Worm (Caenorhabditis elegans) whole organism, L2 larva: Measurements from ENCODE around the gene F49C12.1.
A peak's percentile ranks its signal among the peaks of the same experiment; 100 is the strongest.

Source experiments
- C34F6.9 ChIP-seq: fragments of 150-350 bp; optimal IDR thresholded peaks from 2 replicates; lab custom pipeline; 2014; ENCODE audit warnings: missing biosample characterization, missing genetic modification characterization
- F13H6.1 ChIP-seq: sonication (generic microtip); optimal IDR thresholded peaks from 2 replicates; lab custom pipeline; 2016; ENCODE audit warnings: missing genetic modification characterization, missing compliant biosample characterization
- R02D3.7 ChIP-seq: fragments of 150-350 bp; optimal IDR thresholded peaks from 2 replicates; lab custom pipeline; 2014; ENCODE audit warnings: missing biosample characterization, missing genetic modification characterization
- Y55F3AM.14 ChIP-seq: fragments of 200-800 bp; sonication (Bioruptor generic); optimal IDR thresholded peaks from 2 replicates; lab custom pipeline; 2018; ENCODE audit warnings: mild to moderate bottlenecking, missing genetic modification characterization, missing compliant biosample characterization
- ZK546.5 ChIP-seq: sonication (generic microtip); optimal IDR thresholded peaks from 2 replicates; lab custom pipeline; 2017; ENCODE audit warnings: missing biosample characterization, missing genetic modification characterization
- alr-1 ChIP-seq: fragments of 150-350 bp; optimal IDR thresholded peaks from 2 replicates; lab custom pipeline; 2014; ENCODE audit warnings: missing biosample characterization, missing genetic modification characterization
- aly-2 ChIP-seq: fragments of 150-350 bp; optimal IDR thresholded peaks from 2 replicates; lab custom pipeline; 2014; ENCODE audit warnings: missing biosample characterization, missing genetic modification characterization
- ama-1 ChIP-seq: fragments of 150-350 bp; optimal IDR thresholded peaks from 2 replicates; lab custom pipeline; 2018; ENCODE audit warnings: inconsistent platforms
- blmp-1 ChIP-seq: sonication (generic microtip); optimal IDR thresholded peaks from 2 replicates; lab custom pipeline; 2017; ENCODE audit warnings: missing genetic modification characterization, mild to moderate bottlenecking, missing compliant biosample characterization, antibody characterized with exemption, moderate library complexity; ENCODE audit not compliant: insufficient read depth
- ceh-16 ChIP-seq: fragments of 150-350 bp; optimal IDR thresholded peaks from 2 replicates; lab custom pipeline; 2014; ENCODE audit warnings: missing biosample characterization, missing genetic modification characterization
- ceh-82 ChIP-seq: fragments of 150-350 bp; optimal IDR thresholded peaks from 2 replicates; lab custom pipeline; 2014; ENCODE audit warnings: missing biosample characterization, missing genetic modification characterization
- crh-2 ChIP-seq: sonication (generic microtip); optimal IDR thresholded peaks from 2 replicates; lab custom pipeline; 2017; ENCODE audit warnings: missing biosample characterization, missing genetic modification characterization
- dmd-4 ChIP-seq: sonication (generic microtip); optimal IDR thresholded peaks from 2 replicates; lab custom pipeline; 2017; ENCODE audit warnings: missing biosample characterization, missing genetic modification characterization
- egl-27 ChIP-seq: sonication (generic microtip); optimal IDR thresholded peaks from 3 replicates; lab custom pipeline; 2017; ENCODE audit warnings: missing biosample characterization, missing genetic modification reagents, missing genetic modification characterization
- elt-1 ChIP-seq: fragments of 150-350 bp; optimal IDR thresholded peaks from 2 replicates; lab custom pipeline; 2014; ENCODE audit warnings: missing biosample characterization, missing genetic modification characterization
- elt-3 ChIP-seq: sonication (generic microtip); optimal IDR thresholded peaks from 2 replicates; lab custom pipeline; 2017; ENCODE audit warnings: missing biosample characterization, missing genetic modification characterization
- fos-1 ChIP-seq: fragments of 150-350 bp; optimal IDR thresholded peaks from 2 replicates; lab custom pipeline; 2014; ENCODE audit warnings: missing biosample characterization, missing genetic modification characterization
- gmeb-1 ChIP-seq: fragments of 150-350 bp; optimal IDR thresholded peaks from 2 replicates; lab custom pipeline; 2014; ENCODE audit warnings: missing biosample characterization, missing genetic modification characterization
- lin-11 ChIP-seq: fragments of 150-350 bp; sonication (generic microtip); optimal IDR thresholded peaks from 2 replicates; lab custom pipeline; 2014; ENCODE audit warnings: missing biosample characterization, missing genetic modification characterization, inconsistent platforms, mixed read lengths
- lin-13 ChIP-seq: fragments of 150-350 bp; optimal IDR thresholded peaks from 2 replicates; lab custom pipeline; 2014; ENCODE audit warnings: missing biosample characterization, missing genetic modification reagents, missing genetic modification characterization
- lin-39 ChIP-seq: fragments of 150-350 bp; optimal IDR thresholded peaks from 2 replicates; lab custom pipeline; 2014; ENCODE audit warnings: missing biosample characterization, missing genetic modification reagents, missing genetic modification characterization
- lsy-2 ChIP-seq, 2 experiments: fragments of 150-350 bp in 1 of 2; sonication (generic microtip) in 1 of 2; optimal IDR thresholded peaks; 2 replicates each; lab custom pipeline; 2014 to 2017; ENCODE audit warnings: missing biosample characterization in 2 of 2, missing genetic modification characterization in 2 of 2
- mab-5 ChIP-seq: fragments of 150-350 bp; optimal IDR thresholded peaks from 2 replicates; lab custom pipeline; 2014; ENCODE audit warnings: missing biosample characterization, missing genetic modification characterization
- mbf-1 ChIP-seq: sonication (generic microtip); optimal IDR thresholded peaks from 2 replicates; lab custom pipeline; 2017; ENCODE audit warnings: missing biosample characterization, missing genetic modification characterization
- mdl-1 ChIP-seq, 2 experiments: fragments of 150-350 bp in 1 of 2; sonication (generic microtip) in 1 of 2; optimal IDR thresholded peaks; 2 replicates each; lab custom pipeline; 2017; ENCODE audit warnings: missing biosample characterization in 2 of 2, missing genetic modification characterization in 2 of 2
- nhr-10 ChIP-seq: sonication (generic microtip); optimal IDR thresholded peaks from 2 replicates; lab custom pipeline; 2017; ENCODE audit warnings: missing biosample characterization, missing genetic modification characterization
- nhr-11 ChIP-seq: fragments of 150-350 bp; optimal IDR thresholded peaks from 2 replicates; lab custom pipeline; 2014; ENCODE audit warnings: missing biosample characterization, missing genetic modification characterization
- nhr-12 ChIP-seq: fragments of 150-350 bp; optimal IDR thresholded peaks from 2 replicates; lab custom pipeline; 2014; ENCODE audit warnings: missing biosample characterization, missing genetic modification characterization
- nhr-129 ChIP-seq: fragments of 150-350 bp; optimal IDR thresholded peaks from 2 replicates; lab custom pipeline; 2014; ENCODE audit warnings: missing biosample characterization, missing genetic modification characterization
- nhr-21 ChIP-seq: fragments of 150-350 bp; optimal IDR thresholded peaks from 2 replicates; lab custom pipeline; 2014; ENCODE audit warnings: missing biosample characterization, missing genetic modification characterization
- nhr-23 ChIP-seq: fragments of 150-350 bp; optimal IDR thresholded peaks from 2 replicates; lab custom pipeline; 2014; ENCODE audit warnings: missing biosample characterization, missing genetic modification reagents, missing genetic modification characterization
- nhr-237 ChIP-seq: fragments of 150-350 bp; optimal IDR thresholded peaks from 2 replicates; lab custom pipeline; 2014; ENCODE audit warnings: missing biosample characterization, missing genetic modification characterization
- nhr-25 ChIP-seq: fragments of 150-350 bp; sonication (generic microtip); optimal IDR thresholded peaks from 3 replicates; lab custom pipeline; 2014; ENCODE audit warnings: missing biosample characterization, missing genetic modification characterization
- nhr-6 ChIP-seq: fragments of 150-350 bp; optimal IDR thresholded peaks from 2 replicates; lab custom pipeline; 2014; ENCODE audit warnings: missing biosample characterization, missing genetic modification characterization
- nhr-77 ChIP-seq: fragments of 150-350 bp; optimal IDR thresholded peaks from 2 replicates; lab custom pipeline; 2014; ENCODE audit warnings: missing biosample characterization, missing genetic modification characterization
- peb-1 ChIP-seq: fragments of 150-350 bp; optimal IDR thresholded peaks from 2 replicates; lab custom pipeline; 2014; ENCODE audit warnings: missing biosample characterization, missing genetic modification characterization
- sem-4 ChIP-seq: fragments of 150-350 bp; optimal IDR thresholded peaks from 2 replicates; lab custom pipeline; 2014; ENCODE audit warnings: missing biosample characterization, missing genetic modification reagents, missing genetic modification characterization
- skn-1 ChIP-seq: sonication (generic microtip); optimal IDR thresholded peaks from 2 replicates; lab custom pipeline; 2017; ENCODE audit warnings: missing biosample characterization, missing genetic modification characterization
- sma-3 ChIP-seq: sonication (generic microtip); optimal IDR thresholded peaks from 2 replicates; lab custom pipeline; 2016; ENCODE audit warnings: missing genetic modification reagents, missing genetic modification characterization, missing compliant biosample characterization
- sma-9 ChIP-seq, 2 experiments: fragments of 150-350 bp in 1 of 2; sonication (generic microtip) in 1 of 2; optimal IDR thresholded peaks; 2 replicates each; lab custom pipeline; 2014 to 2016; ENCODE audit warnings: missing genetic modification characterization in 2 of 2, mild to moderate bottlenecking in 1 of 2, missing biosample characterization in 1 of 2, missing compliant biosample characterization in 1 of 2, missing genetic modification reagents in 1 of 2, moderate library complexity in 1 of 2
- snpc-4 ChIP-seq: fragments of 150-350 bp; optimal IDR thresholded peaks from 2 replicates; lab custom pipeline; 2014; ENCODE audit warnings: missing biosample characterization, missing genetic modification characterization
- unc-39 ChIP-seq: fragments of 150-350 bp; optimal IDR thresholded peaks from 2 replicates; lab custom pipeline; 2014; ENCODE audit warnings: missing biosample characterization, missing genetic modification characterization
- unc-55 ChIP-seq: fragments of 150-350 bp; sonication (generic microtip); optimal IDR thresholded peaks from 3 replicates; lab custom pipeline; 2014; ENCODE audit warnings: missing biosample characterization, missing genetic modification reagents, missing genetic modification characterization
- unc-62 ChIP-seq: fragments of 150-350 bp; optimal IDR thresholded peaks from 2 replicates; lab custom pipeline; 2014; ENCODE audit warnings: missing biosample characterization, missing genetic modification reagents, missing genetic modification characterization
- zag-1 ChIP-seq: fragments of 150-350 bp; optimal IDR thresholded peaks from 2 replicates; lab custom pipeline; 2014; ENCODE audit warnings: missing biosample characterization, missing genetic modification characterization
- ztf-1 ChIP-seq: fragments of 200-800 bp; sonication (Bioruptor generic); conservative IDR thresholded peaks from 2 replicates; pipeline ENCODE4 v1.3.6; 2022; ENCODE audit warnings: missing genetic modification characterization, missing compliant biosample characterization
- ztf-11 ChIP-seq: sonication (generic microtip); optimal IDR thresholded peaks from 2 replicates; lab custom pipeline; 2017; ENCODE audit warnings: missing biosample characterization, missing genetic modification characterization
- ztf-4 ChIP-seq: fragments of 150-350 bp; optimal IDR thresholded peaks from 2 replicates; lab custom pipeline; 2014; ENCODE audit warnings: missing biosample characterization, missing genetic modification characterization

The F49C12.1 gene

ce11 chrIV:9316068-9316681 is 20.0 kb upstream of the F49C12.1 start, which contains the start of the genes F49C12.9 and rpn-7:
TSS of gene F49C12.9 (minus strand) at chrIV:9316215.
TSS of gene rpn-7 (plus strand) at chrIV:9316631.
- TF ChIP-seq nhr-11 (tag; lab: Kevin White, UChicago) (no peak), zag-1 (tag; lab: Kevin White, UChicago) (no peak), dmd-4 (tag; lab: Kevin White, UChicago) (no peak), nhr-77 (no peak), nhr-23 (tag; lab: Kevin White, UChicago) (no peak), nhr-12 (tag; lab: Kevin White, UChicago) (no peak), nhr-25 (tag; lab: Kevin White, UChicago) (no peak), peb-1 (tag; lab: Kevin White, UChicago) (no peak), nhr-237 (tag; lab: Kevin White, UChicago) (no peak), aly-2 (tag; lab: Kevin White, UChicago) (no peak), ceh-16 (tag; lab: Kevin White, UChicago) (no peak), skn-1 (tag; lab: Kevin White, UChicago) (peak; percentile 97), nhr-129 (tag; lab: Kevin White, UChicago) (peak; percentile 61), R02D3.7 (tag; lab: Kevin White, UChicago) (no peak), lin-13 (GFP tag; lab: Kevin White, UChicago) (no peak), lin-11 (tag; lab: Kevin White, UChicago) (peak; percentile 18), nhr-10 (no peak), sma-3 (GFP tag; lab: Kevin White, UChicago) (peak; percentile 6), lin-39 (no peak), alr-1 (tag; lab: Kevin White, UChicago) (no peak), ztf-11 (tag; lab: Kevin White, UChicago) (no peak), nhr-21 (no peak), C34F6.9 (tag; lab: Kevin White, UChicago) (peak; percentile 59), F13H6.1 (tag; lab: Kevin White, UChicago) (no peak), gmeb-1 (tag; lab: Kevin White, UChicago) (peak; percentile 26), ztf-1 (GFP tag; lab: Robert Waterston, UW) (no peak), snpc-4 (no peak), ztf-4 (tag; lab: Kevin White, UChicago) (no peak), mbf-1 (tag; lab: Kevin White, UChicago) (no peak), unc-39 (tag; lab: Kevin White, UChicago) (no peak), ceh-82 (no peak), elt-3 (tag; lab: Kevin White, UChicago) (no peak), fos-1 (tag; lab: Kevin White, UChicago) (peak; percentile 11), ZK546.5 (tag; lab: Kevin White, UChicago) (no peak), elt-1 (tag; lab: Kevin White, UChicago) (no peak), nhr-6 (tag; lab: Kevin White, UChicago) (no peak), mab-5 (tag; lab: Kevin White, UChicago) (no peak), ama-1 (lab: Kevin White, UChicago) (no peak), unc-62 (GFP tag; lab: Kevin White, UChicago) (no peak), blmp-1 (tag; lab: Kevin White, UChicago) (no peak), sma-9 (GFP tag; optimal IDR thresholded peaks at IDR 0.05; lab: Kevin White, UChicago) (no peak), sma-9 (tag; optimal IDR thresholded peaks at IDR 0.05; lab: Kevin White, UChicago) (no peak), egl-27 (tag; lab: Kevin White, UChicago) (no peak), mdl-1 (tag; optimal IDR thresholded peaks at IDR 0.05; lab: Kevin White, UChicago) (no peak), sem-4 (tag; lab: Kevin White, UChicago) (no peak), crh-2 (tag; lab: Kevin White, UChicago) (peak; percentile 5), lsy-2 (tag; optimal IDR thresholded peaks at IDR 0.05; lab: Kevin White, UChicago) (peak in 1 of 2 experiments; percentile 3), unc-55 (peak; percentile 65), Y55F3AM.14 (GFP tag; lab: Kevin White, UChicago) (no peak)
